Fruit fly (Drosophila melanogaster) whole organism, embryonic: ENCODE data around the gene gNacalpha.

ENCODE experiments used
- Atf6 ChIP-seq: fragments of 200-800 bp; sonication (Bioruptor generic); IDR thresholded peaks from 2 replicates; pipeline ENCODE4 v1.3.6; 2022; ENCODE audit warnings: missing biosample characterization, missing genetic modification characterization
- CG11085 ChIP-seq: fragments of 200-800 bp; sonication (Bioruptor generic); IDR thresholded peaks from 2 replicates; pipeline ENCODE4 v1.3.6; 2022; ENCODE audit warnings: missing biosample characterization, missing genetic modification characterization
- CG11093 ChIP-seq: fragments of 200-800 bp; sonication (Bioruptor generic); IDR thresholded peaks from 3 replicates; pipeline ENCODE4 v1.3.6; 2022; ENCODE audit warnings: missing biosample characterization, missing genetic modification characterization
- CG11456 ChIP-seq: fragments of 200-800 bp; sonication (Bioruptor generic); IDR thresholded peaks from 3 replicates; pipeline ENCODE4 v1.3.6; 2022; ENCODE audit warnings: missing biosample characterization, missing genetic modification characterization
- CG13775 ChIP-seq: fragments of 200-800 bp; sonication (Bioruptor generic); optimal IDR thresholded peaks from 3 replicates; lab custom pipeline; 2017; ENCODE audit warnings: missing biosample characterization, mild to moderate bottlenecking, missing genetic modification characterization
- CG17359 ChIP-seq: fragments of 200-800 bp; sonication (Bioruptor generic); optimal IDR thresholded peaks from 3 replicates; lab custom pipeline; 2018; ENCODE audit warnings: missing biosample characterization, mild to moderate bottlenecking, missing genetic modification characterization, moderate library complexity
- CG18011 ChIP-seq: fragments of 200-800 bp; sonication (Bioruptor generic); optimal IDR thresholded peaks from 2 replicates; lab custom pipeline; 2017; ENCODE audit warnings: missing biosample characterization, missing genetic modification characterization, mild to moderate bottlenecking, moderate library complexity, missing genotype
- CG2199 ChIP-seq: fragments of 200-800 bp; sonication (Bioruptor generic); IDR thresholded peaks from 3 replicates; pipeline ENCODE4 v1.3.6; 2022; ENCODE audit warnings: missing biosample characterization, missing genetic modification characterization
- CG2202 ChIP-seq: fragments of 200-800 bp; sonication (Bioruptor generic); optimal IDR thresholded peaks from 2 replicates; lab custom pipeline; 2018; ENCODE audit warnings: missing biosample characterization, mild to moderate bottlenecking, missing genetic modification characterization
- CG2712 ChIP-seq: fragments of 200-800 bp; optimal IDR thresholded peaks from 3 replicates; lab custom pipeline; 2019; ENCODE audit warnings: missing biosample characterization, mild to moderate bottlenecking, missing genetic modification characterization, moderate library complexity
- CG32767 ChIP-seq: fragments of 200-800 bp; sonication (Bioruptor generic); IDR thresholded peaks from 2 replicates; pipeline ENCODE4 v1.3.6; 2022; ENCODE audit warnings: missing biosample characterization, missing genetic modification characterization
- CG34376 ChIP-seq: fragments of 200-800 bp; sonication (Bioruptor generic); optimal IDR thresholded peaks from 2 replicates; lab custom pipeline; 2018; ENCODE audit warnings: missing biosample characterization, mild to moderate bottlenecking, missing genetic modification characterization
- CG3726 ChIP-seq: fragments of 200-800 bp; sonication (Bioruptor generic); IDR thresholded peaks from 3 replicates; pipeline ENCODE4, ENCODE4 v1.3.6; 2022; ENCODE audit warnings: missing biosample characterization, missing genetic modification characterization
- CG42726 ChIP-seq: fragments of 200-800 bp; sonication (Bioruptor generic); IDR thresholded peaks from 2 replicates; pipeline ENCODE4 v1.3.6; 2022; ENCODE audit warnings: missing biosample characterization, missing genetic modification characterization; ENCODE audit not compliant: partially characterized antibody
- CG4820 ChIP-seq: fragments of 200-800 bp; sonication (Bioruptor generic); optimal IDR thresholded peaks from 3 replicates; lab custom pipeline; 2016; ENCODE audit warnings: missing biosample characterization, missing genetic modification characterization
- CG6813 ChIP-seq: fragments of 200-800 bp; sonication (Bioruptor generic); optimal IDR thresholded peaks from 2 replicates; lab custom pipeline; 2017; ENCODE audit warnings: missing biosample characterization, missing genetic modification characterization, mild to moderate bottlenecking, moderate library complexity, missing genetic modification reagents
- D ChIP-seq, 2 experiments: fragments of 200-800 bp in 1 of 2; fragments of >200 bp in 1 of 2; sonication (Bioruptor generic) in 1 of 2; optimal IDR thresholded peaks; 2 replicates in 1 of 2; 3 replicates in 1 of 2; lab custom pipeline; 2017; ENCODE audit warnings: mild to moderate bottlenecking in 1 of 2, missing biosample characterization in 1 of 2, missing genetic modification characterization in 1 of 2, missing genetic modification reagents in 1 of 2
- H2.0 ChIP-seq: fragments of 200-800 bp; sonication (Bioruptor generic); IDR thresholded peaks from 2 replicates; pipeline ENCODE4 v1.3.6; 2022; ENCODE audit warnings: missing biosample characterization, missing genetic modification characterization
- HLH4C ChIP-seq: fragments of 200-800 bp; sonication (Bioruptor generic); IDR thresholded peaks from 3 replicates; pipeline ENCODE4 v1.3.6; 2022; ENCODE audit warnings: missing biosample characterization, missing genetic modification characterization; ENCODE audit not compliant: partially characterized antibody
- Hmx ChIP-seq: fragments of 200-800 bp; sonication (Bioruptor generic); optimal IDR thresholded peaks from 2 replicates; lab custom pipeline; 2016; ENCODE audit warnings: missing biosample characterization, missing genetic modification characterization
- Hr51 ChIP-seq, 2 experiments: fragments of 200-800 bp; sonication (Bioruptor generic); optimal IDR thresholded peaks; 2 replicates in 1 of 2; 3 replicates in 1 of 2; lab custom pipeline; 2016 to 2018; ENCODE audit warnings: missing biosample characterization in 2 of 2, missing genetic modification characterization in 2 of 2, mild to moderate bottlenecking in 1 of 2, moderate library complexity in 1 of 2
- Hr78 ChIP-seq, 2 experiments: fragments of 200-800 bp in 1 of 2; fragments of >200 bp in 1 of 2; sonication (Bioruptor generic) in 1 of 2; optimal IDR thresholded peaks; 2 replicates each; lab custom pipeline; 2017 to 2019; ENCODE audit warnings: missing biosample characterization in 2 of 2, missing genetic modification characterization in 2 of 2, mild to moderate bottlenecking in 1 of 2, moderate library complexity in 1 of 2
- Lim3 ChIP-seq: fragments of 200-800 bp; sonication (Bioruptor generic); IDR thresholded peaks from 2 replicates; pipeline ENCODE4 v1.3.6; 2022; ENCODE audit warnings: missing biosample characterization, missing genetic modification characterization
- MBD-R2 ChIP-seq: fragments of 200-800 bp; sonication (Bioruptor generic); IDR thresholded peaks from 2 replicates; pipeline ENCODE4 v1.3.6; 2022; ENCODE audit warnings: missing biosample characterization, missing genetic modification characterization
- Med ChIP-seq: fragments of 200-800 bp; sonication (Bioruptor generic); peaks from one replicate; lab custom pipeline; 2016; ENCODE audit warnings: missing biosample characterization, missing genetic modification characterization, mild to moderate bottlenecking, inconsistent platforms, moderate library complexity
- Pdp1 ChIP-seq, 2 experiments: fragments of 200-800 bp; sonication (Bioruptor generic); optimal IDR thresholded peaks; 3 replicates each; lab custom pipeline; 2016; ENCODE audit warnings: missing biosample characterization in 2 of 2, missing genetic modification characterization in 2 of 2, mild to moderate bottlenecking in 1 of 2, moderate library complexity in 1 of 2
- Trl ChIP-seq, 3 experiments: fragments of >200 bp in 2 of 3; fragments of 200-800 bp in 1 of 3; sonication (Bioruptor generic) in 1 of 3; optimal IDR thresholded peaks; 2 replicates in 1 of 3; 3 replicates in 2 of 3; lab custom pipeline; 2016 to 2017; ENCODE audit warnings: missing biosample characterization in 1 of 3, missing genetic modification characterization in 1 of 3
- ab ChIP-seq: fragments of 200-800 bp; sonication (Bioruptor generic); optimal IDR thresholded peaks from 2 replicates; lab custom pipeline; 2016; ENCODE audit warnings: missing biosample characterization, missing genetic modification characterization
- amos ChIP-seq: fragments of 200-800 bp; sonication (Bioruptor generic); IDR thresholded peaks from 2 replicates; pipeline ENCODE4 v1.3.6; 2022; ENCODE audit warnings: missing biosample characterization, missing genetic modification characterization; ENCODE audit not compliant: partially characterized antibody
- aop ChIP-seq: fragments of 200-800 bp; sonication (Bioruptor generic); IDR thresholded peaks from 2 replicates; pipeline ENCODE4 v1.3.6; 2022; ENCODE audit warnings: missing biosample characterization, missing genetic modification characterization
- ara ChIP-seq: fragments of 200-800 bp; sonication (Bioruptor generic); IDR thresholded peaks from 2 replicates; pipeline ENCODE4 v1.3.6; 2022; ENCODE audit warnings: missing biosample characterization, missing genetic modification characterization
- chif ChIP-seq, 2 experiments: fragments of 200-800 bp; sonication (Bioruptor generic); optimal IDR thresholded peaks; 3 replicates each; lab custom pipeline; 2016; ENCODE audit warnings: missing biosample characterization in 2 of 2, missing genetic modification characterization in 2 of 2
- dysf ChIP-seq: fragments of 200-800 bp; sonication (Bioruptor generic); IDR thresholded peaks from 3 replicates; pipeline ENCODE4 v1.3.6; 2022; ENCODE audit warnings: missing biosample characterization, missing genetic modification characterization
- ems ChIP-seq: fragments of 200-800 bp; sonication (Bioruptor generic); optimal IDR thresholded peaks from 3 replicates; lab custom pipeline; 2016; ENCODE audit warnings: missing biosample characterization, missing genetic modification characterization
- fru ChIP-seq: fragments of >200 bp; optimal IDR thresholded peaks from 2 replicates; lab custom pipeline; 2017
- gro ChIP-seq: fragments of 200-800 bp; sonication (Bioruptor generic); optimal IDR thresholded peaks from 2 replicates; lab custom pipeline; 2016; ENCODE audit warnings: missing biosample characterization, missing genetic modification characterization
- kni ChIP-seq: fragments of 200-800 bp; sonication (Bioruptor generic); optimal IDR thresholded peaks from 3 replicates; lab custom pipeline; 2017; ENCODE audit warnings: mild to moderate bottlenecking, missing biosample characterization, missing genetic modification reagents, missing genetic modification characterization
- nom ChIP-seq: fragments of 200-800 bp; sonication (Bioruptor generic); optimal IDR thresholded peaks from 2 replicates; lab custom pipeline; 2017; ENCODE audit warnings: missing biosample characterization, missing genetic modification characterization, mild to moderate bottlenecking, moderate library complexity, missing genetic modification reagents
- onecut ChIP-seq: fragments of 200-800 bp; sonication (Bioruptor generic); IDR thresholded peaks from 2 replicates; pipeline ENCODE4 v1.3.6; 2022; ENCODE audit warnings: missing biosample characterization, missing genetic modification characterization
- pros ChIP-seq: fragments of 200-800 bp; sonication (Bioruptor generic); optimal IDR thresholded peaks from 3 replicates; lab custom pipeline; 2019; ENCODE audit warnings: missing biosample characterization, mild to moderate bottlenecking, missing genetic modification characterization, moderate library complexity
- sens ChIP-seq: fragments of 200-800 bp; sonication (Bioruptor generic); peaks from one replicate; lab custom pipeline; 2016; ENCODE audit warnings: missing biosample characterization, missing genetic modification characterization
- sisA ChIP-seq: fragments of 200-800 bp; sonication (Bioruptor generic); IDR thresholded peaks from 2 replicates; pipeline ENCODE4 v1.3.6; 2022; ENCODE audit warnings: missing biosample characterization, missing genetic modification characterization
- so ChIP-seq: fragments of 200-800 bp; sonication (Bioruptor generic); IDR thresholded peaks from 3 replicates; pipeline ENCODE4 v1.3.6; 2022; ENCODE audit warnings: missing biosample characterization, missing genetic modification characterization
- zf30C ChIP-seq: fragments of 200-800 bp; sonication (Bioruptor generic); optimal IDR thresholded peaks from 3 replicates; lab custom pipeline; 2018; ENCODE audit warnings: missing biosample characterization, mild to moderate bottlenecking, missing genetic modification characterization

The gNacalpha gene

dm6 chr2L:1062473-1063363 lies 25.7 kb downstream of the gNacalpha start (continued):
- TF ChIP-seq D (optimal IDR thresholded peaks at IDR 0.05; lab: Kevin White, UChicago), result no peak
- TF ChIP-seq D (GFP tag; optimal IDR thresholded peaks at IDR 0.05; lab: Kevin White, UChicago), result peak; percentile 52
- no peak for TF ChIP-seq ab (GFP tag; lab: Kevin White, UChicago)
- no peak for TF ChIP-seq CG17359
- peak; percentile 36 for TF ChIP-seq CG13775 (GFP tag; lab: Kevin White, UChicago)
- peak; percentile 58 for TF ChIP-seq CG6813 (GFP tag; lab: Kevin White, UChicago)
- TF ChIP-seq pros (GFP tag; lab: Kevin White, UChicago), result peak; percentile 86
- 0 out of 3 replicates have a peak, but pooled peaks have one; percentile 41 for TF ChIP-seq CG11093 (GFP tag; lab: Robert Waterston, UW)
- no peak for TF ChIP-seq CG18011 (GFP tag; lab: Kevin White, UChicago)
- no peak for TF ChIP-seq Trl (optimal IDR thresholded peaks at IDR 0.05; lab: Kevin White, UChicago)
- TF ChIP-seq Trl (GFP tag; optimal IDR thresholded peaks at IDR 0.05; lab: Kevin White, UChicago), result peak; percentile 28
- no peak for TF ChIP-seq Atf6 (GFP tag; lab: Robert Waterston, UW)
- no peak for TF ChIP-seq CG11085 (GFP tag; lab: Robert Waterston, UW)
- TF ChIP-seq chif (GFP tag; optimal IDR thresholded peaks at IDR 0.05; lab: Kevin White, UChicago), result peak; percentile 32 to 40
- no peak for TF ChIP-seq amos (GFP tag; lab: Robert Waterston, UW)
- peak; percentile 23 for TF ChIP-seq CG4820 (GFP tag; lab: Kevin White, UChicago)
- peak; percentile 32; the same call in 1 of the 2 replicates for TF ChIP-seq sisA (GFP tag; lab: Robert Waterston, UW)

DNA sequence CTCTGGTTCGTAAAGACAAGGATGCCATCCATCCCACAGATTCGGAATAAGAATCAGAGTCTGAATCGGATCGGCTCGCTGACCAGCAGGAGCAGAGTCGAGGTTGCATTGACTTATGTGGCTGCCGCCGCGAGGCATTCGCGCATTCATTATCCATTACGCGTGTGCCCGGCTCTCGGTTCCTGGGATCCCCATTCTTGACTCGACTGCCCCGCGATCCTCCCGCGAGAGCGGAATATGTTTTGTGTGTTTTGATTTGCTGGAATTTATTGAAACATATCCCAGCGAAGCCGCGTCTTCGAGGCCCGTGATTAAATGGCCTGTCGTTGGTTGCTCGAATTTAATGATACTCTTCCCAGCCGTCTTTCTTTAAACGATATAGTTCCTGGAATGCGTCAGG lies 26.6 kb downstream of the gNacalpha start:
- TF ChIP-seq ara (GFP tag; lab: Robert Waterston, UW) (0 out of 2 replicates have a peak, but pooled peaks have one; percentile 6), CG3726 (GFP tag; lab: Robert Waterston, UW) (no peak)

- TF ChIP-seq sens (GFP tag; lab: Kevin White, UChicago) (peak; percentile 59), ems (no peak), aop (GFP tag; lab: Robert Waterston, UW) (no peak), Hmx (no peak), CG2712 (tag; lab: Kevin White, UChicago) (no peak), so (GFP tag; lab: Robert Waterston, UW) (no peak), gro (GFP tag; lab: Kevin White, UChicago) (no peak), CG11085 (GFP tag; lab: Robert Waterston, UW) (no peak), Hr78 (GFP tag; optimal IDR thresholded peaks at IDR 0.05; lab: Kevin White, UChicago) (peak in 1 of 2 experiments; percentile 52), Pdp1 (GFP tag; optimal IDR thresholded peaks at IDR 0.05; lab: Kevin White, UChicago) (no peak), dysf (GFP tag; lab: Robert Waterston, UW) (no peak), Hr51 (GFP tag; optimal IDR thresholded peaks at IDR 0.05; lab: Kevin White, UChicago) (no peak), HLH4C (GFP tag; lab: Robert Waterston, UW) (no peak), CG11456 (no peak), sisA (GFP tag; lab: Robert Waterston, UW) (no peak), H2.0 (GFP tag; lab: Robert Waterston, UW) (no peak), MBD-R2 (GFP tag; lab: Robert Waterston, UW) (no peak), CG2202 (tag; lab: Kevin White, UChicago) (no peak), zf30C (GFP tag; lab: Kevin White, UChicago) (no peak), CG34376 (GFP tag; lab: Kevin White, UChicago) (no peak), CG32767 (peak; percentile 26; the same call in 1 of the 2 replicates), CG6813 (GFP tag; lab: Kevin White, UChicago) (no peak), CG42726 (GFP tag; lab: Robert Waterston, UW) (no peak), CG2199 (GFP tag; lab: Robert Waterston, UW) (peak; percentile 74; the same call in 2 of the 3 replicates), onecut (GFP tag; lab: Robert Waterston, UW) (peak; percentile 62), Lim3 (GFP tag; lab: Robert Waterston, UW) (no peak), Med (peak; percentile 71), fru (no peak), nom (GFP tag; lab: Kevin White, UChicago) (no peak), kni (GFP tag; lab: Kevin White, UChicago) (peak; percentile 23)
Observed at dm6 chr2L:1064544-1064943, 27.5 kb downstream of the gNacalpha start.
